Fruit fly (Drosophila melanogaster) whole organism, adult: ENCODE results near the gene Sytbeta.

ENCODE experiments used
- CG11617 ChIP-seq: fragments of 200-800 bp; sonication (Bioruptor generic); optimal IDR thresholded peaks from 2 replicates; lab custom pipeline; 2017; ENCODE audit warnings: mild to moderate bottlenecking, missing biosample characterization, missing genetic modification reagents, missing genetic modification characterization
- CG14711 ChIP-seq: fragments of 200-800 bp; sonication (Bioruptor generic); optimal IDR thresholded peaks from 2 replicates; lab custom pipeline; 2018; ENCODE audit warnings: missing biosample characterization, mild to moderate bottlenecking, missing genetic modification characterization, moderate library complexity
- CG1620 ChIP-seq: fragments of 200-800 bp; sonication (Bioruptor generic); optimal IDR thresholded peaks from 2 replicates; lab custom pipeline; 2016; ENCODE audit warnings: missing biosample characterization, missing genetic modification characterization
- CG33017 ChIP-seq: fragments of 200-800 bp; sonication (Bioruptor generic); optimal IDR thresholded peaks from 2 replicates; lab custom pipeline; 2018; ENCODE audit warnings: missing biosample characterization, mild to moderate bottlenecking, missing genetic modification characterization, moderate library complexity
- CG5204 ChIP-seq: fragments of 200-800 bp; sonication (Bioruptor generic); optimal IDR thresholded peaks from 2 replicates; lab custom pipeline; 2016; ENCODE audit warnings: missing biosample characterization, missing genetic modification characterization
- CG7045 ChIP-seq: fragments of 200-800 bp; sonication (Bioruptor generic); optimal IDR thresholded peaks from 2 replicates; lab custom pipeline; 2017; ENCODE audit warnings: missing biosample characterization, mild to moderate bottlenecking, missing genetic modification characterization
- Clk ChIP-seq: fragments of 200-800 bp; sonication (Bioruptor generic); optimal IDR thresholded peaks from 2 replicates; lab custom pipeline; 2017; ENCODE audit warnings: missing biosample characterization, missing genetic modification characterization
- Hr96 ChIP-seq: fragments of 200-800 bp; sonication (Bioruptor generic); optimal IDR thresholded peaks from 2 replicates; lab custom pipeline; 2016; ENCODE audit warnings: missing biosample characterization, missing genetic modification characterization
- cic ChIP-seq: fragments of 200-800 bp; sonication (Bioruptor generic); optimal IDR thresholded peaks from 2 replicates; lab custom pipeline; 2017; ENCODE audit warnings: missing biosample characterization, mild to moderate bottlenecking, missing genetic modification characterization, moderate library complexity
- cnc ChIP-seq, 2 experiments: fragments of >200 bp; optimal IDR thresholded peaks; 2 replicates each; lab custom pipeline; 2017
- kay ChIP-seq: fragments of 200-800 bp; sonication (Bioruptor generic); peaks from one replicate; lab custom pipeline; 2016; ENCODE audit warnings: missing biosample characterization, missing genetic modification characterization, borderline replicate concordance
- ovo ChIP-seq: fragments of 200-800 bp; sonication (Bioruptor generic); optimal IDR thresholded peaks from 2 replicates; lab custom pipeline; 2016; ENCODE audit warnings: missing biosample characterization, missing genetic modification characterization
- tj ChIP-seq: fragments of 200-800 bp; sonication (Bioruptor generic); optimal IDR thresholded peaks from 3 replicates; lab custom pipeline; 2017; ENCODE audit warnings: missing biosample characterization, mild to moderate bottlenecking, missing genetic modification characterization, moderate library complexity

DNA sequence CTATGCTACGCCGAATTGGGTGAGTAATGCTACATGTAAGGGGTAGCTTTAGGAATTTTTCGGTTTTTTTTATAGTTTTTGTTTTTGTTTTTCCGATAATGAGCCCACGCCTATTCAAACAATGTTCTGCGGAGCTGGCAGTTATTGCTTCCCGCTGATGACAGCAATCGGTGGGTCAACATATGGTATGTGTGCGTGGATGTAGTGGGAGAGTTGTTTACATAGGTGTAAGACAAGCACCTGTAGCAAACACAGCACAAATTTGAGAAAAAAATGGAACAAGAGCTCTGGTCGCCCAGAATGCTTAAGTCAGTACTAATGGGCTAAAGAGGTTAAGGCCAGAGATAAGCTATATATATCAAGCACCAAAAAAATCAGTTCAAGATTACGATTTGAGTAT lies 76.5 kb downstream of the Sytbeta start:
- TF ChIP-seq CG14711 (tag; lab: Kevin White, UChicago) (no peak), cic (GFP tag; lab: Kevin White, UChicago) (no peak), ovo (no peak), tj (GFP tag; lab: Kevin White, UChicago) (peak; percentile 64), kay (GFP tag; lab: Kevin White, UChicago) (no peak), CG7045 (GFP tag; lab: Kevin White, UChicago) (no peak), Clk (GFP tag; lab: Kevin White, UChicago) (no peak), CG1620 (GFP tag; lab: Kevin White, UChicago) (no peak), CG11617 (GFP tag; lab: Kevin White, UChicago) (no peak), Hr96 (GFP tag; lab: Kevin White, UChicago) (no peak), cnc (optimal IDR thresholded peaks at IDR 0.05; lab: Kevin White, UChicago) (no peak), CG33017 (tag; lab: Kevin White, UChicago) (no peak), CG5204 (GFP tag; lab: Kevin White, UChicago) (no peak)
